Fruit fly (Drosophila melanogaster): Measurements from ENCODE around the gene S.

The S gene

dm6 chr2L:1043195-1043990, 34.2 kb downstream of the S start (continued):
- TF ChIP-seq sqz (GFP tag; optimal IDR thresholded peaks at IDR 0.05) (no peak), HLHmδ (GFP tag; optimal IDR thresholded peaks at IDR 0.05) (no peak), E2f2 (GFP tag; IDR thresholded peaks at IDR 0.05) (no peak), run (tag; optimal IDR thresholded peaks at IDR 0.05) (no peak), zfh1 (GFP tag; IDR thresholded peaks at IDR 0.05) (no peak), CG12769 (tag; optimal IDR thresholded peaks at IDR 0.05) (peak; percentile 63), CG4820 (GFP tag; optimal IDR thresholded peaks at IDR 0.05) (no peak), CG8359 (GFP tag; optimal IDR thresholded peaks at IDR 0.05; ENCODE audit: borderline replicate concordance) (no peak), Oaz (GFP tag; IDR thresholded peaks at IDR 0.05) (no peak), maf-S (GFP tag; optimal IDR thresholded peaks at IDR 0.05) (no peak), MESR4 (GFP tag; optimal IDR thresholded peaks at IDR 0.05) (no peak), CG14441 (GFP tag; IDR thresholded peaks at IDR 0.05) (no peak), Dll (GFP tag; IDR thresholded peaks at IDR 0.05; ENCODE audit: partially characterized antibody) (no peak), CG15073 (GFP tag; optimal IDR thresholded peaks at IDR 0.05) (no peak), CG13287 (GFP tag; IDR thresholded peaks at IDR 0.05; ENCODE audit: partially characterized antibody) (no peak), CG12071 (GFP tag; optimal IDR thresholded peaks at IDR 0.05) (no peak), Atf6 (GFP tag; IDR thresholded peaks at IDR 0.05) (peak; percentile 68; the same call in 1 of the 2 replicates), CG2199 (GFP tag; IDR thresholded peaks at IDR 0.05) (no peak), D (optimal IDR thresholded peaks at IDR 0.05) (no peak), D (GFP tag; optimal IDR thresholded peaks at IDR 0.05) (no peak), CG14014 (GFP tag; IDR thresholded peaks at IDR 0.05) (peak; percentile 70), CG10462 (GFP tag; optimal IDR thresholded peaks at IDR 0.05) (no peak), ssp (GFP tag; IDR thresholded peaks at IDR 0.05) (no peak), ken (GFP tag; IDR thresholded peaks at IDR 0.05) (no peak), odd (GFP tag; optimal IDR thresholded peaks at IDR 0.05) (no peak), CG1647 (GFP tag; optimal IDR thresholded peaks at IDR 0.05) (no peak), twi (tag; optimal IDR thresholded peaks at IDR 0.05) (no peak), CG1603 (tag; optimal IDR thresholded peaks at IDR 0.05) (no peak), gsb (GFP tag; IDR thresholded peaks at IDR 0.05) (no peak), CG8089 (GFP tag; optimal IDR thresholded peaks at IDR 0.05) (no peak), CG7745 (tag; optimal IDR thresholded peaks at IDR 0.05) (no peak), Adf1 (GFP tag; IDR thresholded peaks at IDR 0.05) (peak; percentile 73), onecut (GFP tag; IDR thresholded peaks at IDR 0.05) (no peak), CG16863 (GFP tag; optimal IDR thresholded peaks at IDR 0.05) (no peak), CG18599 (GFP tag; optimal IDR thresholded peaks at IDR 0.05) (peak; percentile 85), bab2 (GFP tag; optimal IDR thresholded peaks at IDR 0.05) (no peak), slou (GFP tag; optimal IDR thresholded peaks at IDR 0.05) (no peak), kni (GFP tag; optimal IDR thresholded peaks at IDR 0.05) (no peak), gem (tag; optimal IDR thresholded peaks at IDR 0.05) (no peak), CG10209 (GFP tag; optimal IDR thresholded peaks at IDR 0.05) (peak; percentile 6), CG9797 (GFP tag; optimal IDR thresholded peaks at IDR 0.05) (no peak), CG17385 (GFP tag; optimal IDR thresholded peaks at IDR 0.05) (peak; percentile 29), CG12155 (GFP tag; optimal IDR thresholded peaks at IDR 0.05) (no peak), CG11247 (GFP tag; IDR thresholded peaks at IDR 0.05) (no peak)
